Fruit fly (Drosophila melanogaster) whole organism, prepupa: Measurements from ENCODE around the gene Rgl.
A peak's percentile ranks its signal among the peaks of the same experiment; 100 is the strongest.

ENCODE experiments used
- CG10631 ChIP-seq: fragments of 200-800 bp; sonication (Bioruptor generic); optimal IDR thresholded peaks from 2 replicates; lab custom pipeline; 2016; ENCODE audit warnings: missing biosample characterization, missing genetic modification characterization
- CG10669 ChIP-seq: fragments of 200-800 bp; sonication (Bioruptor generic); optimal IDR thresholded peaks from 3 replicates; lab custom pipeline; 2018; ENCODE audit warnings: missing biosample characterization, mild to moderate bottlenecking, missing genetic modification characterization, moderate library complexity
- CG11294 ChIP-seq: fragments of 200-800 bp; sonication (Bioruptor generic); IDR thresholded peaks from 2 replicates; pipeline ENCODE4 v1.3.6; 2022; ENCODE audit warnings: missing biosample characterization, missing genetic modification characterization
- CG11762 ChIP-seq: fragments of 200-800 bp; sonication (Bioruptor generic); optimal IDR thresholded peaks from 3 replicates; lab custom pipeline; 2016; ENCODE audit warnings: missing biosample characterization, missing genetic modification characterization; ENCODE audit not compliant: insufficient read depth
- CG15336 ChIP-seq: fragments of 200-800 bp; sonication (Bioruptor generic); IDR thresholded peaks from 2 replicates; pipeline ENCODE4 v1.3.6; 2022; ENCODE audit warnings: missing biosample characterization, missing genetic modification characterization
- CG1621 ChIP-seq: fragments of 200-800 bp; sonication (Bioruptor generic); optimal IDR thresholded peaks from 3 replicates; lab custom pipeline; 2018; ENCODE audit warnings: missing biosample characterization, mild to moderate bottlenecking, missing genetic modification characterization
- CG3032 ChIP-seq: fragments of 200-800 bp; optimal IDR thresholded peaks from 2 replicates; lab custom pipeline; 2019; ENCODE audit warnings: missing biosample characterization, mild to moderate bottlenecking, missing genetic modification characterization, moderate library complexity
- CG31627 ChIP-seq: fragments of 200-800 bp; sonication (Bioruptor generic); optimal IDR thresholded peaks from 3 replicates; lab custom pipeline; 2016; ENCODE audit warnings: missing biosample characterization, missing genetic modification characterization
- CG32006 ChIP-seq: fragments of 200-800 bp; sonication (Bioruptor generic); optimal IDR thresholded peaks from 3 replicates; lab custom pipeline; 2017; ENCODE audit warnings: missing biosample characterization, mild to moderate bottlenecking, missing genetic modification characterization
- CG34406 ChIP-seq: fragments of 200-800 bp; sonication (Bioruptor generic); optimal IDR thresholded peaks from 3 replicates; lab custom pipeline; 2016; ENCODE audit warnings: missing biosample characterization, missing genetic modification characterization
- CG3919 ChIP-seq: fragments of 200-800 bp; sonication (Bioruptor generic); optimal IDR thresholded peaks from 3 replicates; lab custom pipeline; 2016; ENCODE audit warnings: missing biosample characterization, missing genetic modification characterization
- CG4318 ChIP-seq: fragments of 200-800 bp; sonication (Bioruptor generic); optimal IDR thresholded peaks from 3 replicates; lab custom pipeline; 2017; ENCODE audit warnings: missing biosample characterization, mild to moderate bottlenecking, missing genetic modification characterization
- CG6276 ChIP-seq: fragments of 200-800 bp; sonication (Bioruptor generic); optimal IDR thresholded peaks from 2 replicates; lab custom pipeline; 2017; ENCODE audit warnings: missing biosample characterization, mild to moderate bottlenecking, missing genetic modification characterization
- CG6792 ChIP-seq: fragments of 200-800 bp; sonication (Bioruptor generic); optimal IDR thresholded peaks from 3 replicates; lab custom pipeline; 2016; ENCODE audit warnings: missing biosample characterization, missing genetic modification characterization
- CG6808 ChIP-seq: fragments of 200-800 bp; sonication (Bioruptor generic); optimal IDR thresholded peaks from 3 replicates; lab custom pipeline; 2017; ENCODE audit warnings: missing biosample characterization, missing genetic modification characterization, mild to moderate bottlenecking, moderate library complexity, missing genetic modification reagents
- CG8119 ChIP-seq: fragments of 200-800 bp; sonication (Bioruptor generic); IDR thresholded peaks from 3 replicates; pipeline ENCODE4 v1.3.6; 2022; ENCODE audit warnings: missing biosample characterization, missing genetic modification characterization
- CG8319 ChIP-seq: fragments of 200-800 bp; sonication (Bioruptor generic); optimal IDR thresholded peaks from 3 replicates; lab custom pipeline; 2016; ENCODE audit warnings: missing biosample characterization, missing genetic modification characterization
- CG8632 ChIP-seq: fragments of 200-800 bp; sonication (Bioruptor generic); optimal IDR thresholded peaks from 3 replicates; lab custom pipeline; 2016; ENCODE audit warnings: missing biosample characterization, missing genetic modification characterization
- CG9139 ChIP-seq: fragments of 200-800 bp; sonication (Bioruptor generic); optimal IDR thresholded peaks from 3 replicates; lab custom pipeline; 2017; ENCODE audit warnings: missing biosample characterization, mild to moderate bottlenecking, missing genetic modification characterization
- Eip75B ChIP-seq: fragments of 200-800 bp; sonication (Bioruptor generic); optimal IDR thresholded peaks from 3 replicates; lab custom pipeline; 2016; ENCODE audit warnings: missing biosample characterization, missing genetic modification characterization
- Eip78C ChIP-seq: fragments of 200-800 bp; sonication (Bioruptor generic); peaks from one replicate; lab custom pipeline; 2016; ENCODE audit warnings: missing biosample characterization, missing genetic modification characterization
- Eip93F ChIP-seq: fragments of 200-800 bp; sonication (Bioruptor generic); optimal IDR thresholded peaks from 2 replicates; lab custom pipeline; 2016; ENCODE audit warnings: missing biosample characterization, mild to moderate bottlenecking, missing genetic modification characterization
- Ets21C ChIP-seq: fragments of 200-800 bp; sonication (Bioruptor generic); optimal IDR thresholded peaks from 3 replicates; lab custom pipeline; 2016; ENCODE audit warnings: missing biosample characterization, missing genetic modification characterization
- Gug ChIP-seq: fragments of 200-800 bp; sonication (Bioruptor generic); IDR thresholded peaks from 2 replicates; pipeline ENCODE4 v1.3.6; 2022; ENCODE audit warnings: missing biosample characterization, missing genetic modification characterization
- Hr38 ChIP-seq: sonication (Bioruptor generic); optimal IDR thresholded peaks from 2 replicates; lab custom pipeline; 2016; ENCODE audit warnings: missing biosample characterization, missing genetic modification characterization
- Lpt ChIP-seq: fragments of 200-800 bp; sonication (Bioruptor generic); optimal IDR thresholded peaks from 3 replicates; lab custom pipeline; 2016; ENCODE audit warnings: missing biosample characterization, missing genetic modification characterization
- Met ChIP-seq: fragments of 200-800 bp; sonication (Bioruptor generic); optimal IDR thresholded peaks from 3 replicates; lab custom pipeline; 2016; ENCODE audit warnings: missing biosample characterization, missing genetic modification characterization
- OdsH ChIP-seq: fragments of 200-800 bp; sonication (Bioruptor generic); optimal IDR thresholded peaks from 3 replicates; lab custom pipeline; 2016; ENCODE audit warnings: missing biosample characterization, missing genetic modification characterization
- Sox14 ChIP-seq: fragments of 200-800 bp; sonication (Bioruptor generic); optimal IDR thresholded peaks from 3 replicates; lab custom pipeline; 2016; ENCODE audit warnings: missing biosample characterization, missing genetic modification characterization
- Sox15 ChIP-seq: fragments of 200-800 bp; sonication (Bioruptor generic); optimal IDR thresholded peaks from 3 replicates; lab custom pipeline; 2016; ENCODE audit warnings: missing biosample characterization, missing genetic modification characterization
- achi ChIP-seq: fragments of 200-800 bp; sonication (Bioruptor generic); optimal IDR thresholded peaks from 3 replicates; lab custom pipeline; 2016; ENCODE audit warnings: missing biosample characterization, missing genetic modification characterization
- acj6 ChIP-seq: fragments of 200-800 bp; sonication (Bioruptor generic); optimal IDR thresholded peaks from 3 replicates; lab custom pipeline; 2016; ENCODE audit warnings: missing biosample characterization, missing genetic modification characterization
- cyc ChIP-seq: fragments of 200-800 bp; sonication (Bioruptor generic); optimal IDR thresholded peaks from 3 replicates; lab custom pipeline; 2016; ENCODE audit warnings: missing biosample characterization, missing genetic modification characterization
- dac ChIP-seq: fragments of 200-800 bp; sonication (Bioruptor generic); optimal IDR thresholded peaks from 2 replicates; lab custom pipeline; 2017; ENCODE audit warnings: missing biosample characterization, mild to moderate bottlenecking, missing genetic modification characterization
- eg ChIP-seq: fragments of 200-800 bp; sonication (Bioruptor generic); IDR thresholded peaks from 3 replicates; pipeline ENCODE4 v1.3.6; 2022; ENCODE audit warnings: missing biosample characterization, missing genetic modification characterization
- esn ChIP-seq: fragments of 200-800 bp; sonication (Bioruptor generic); optimal IDR thresholded peaks from 2 replicates; lab custom pipeline; 2016; ENCODE audit warnings: missing biosample characterization, mild to moderate bottlenecking, missing genetic modification characterization, moderate library complexity
- fd59A ChIP-seq: fragments of 200-800 bp; sonication (Bioruptor generic); optimal IDR thresholded peaks from 2 replicates; lab custom pipeline; 2017; ENCODE audit warnings: missing biosample characterization, mild to moderate bottlenecking, missing genetic modification characterization, missing genetic modification reagents
- fd85E ChIP-seq: fragments of 200-800 bp; sonication (Bioruptor generic); optimal IDR thresholded peaks from 3 replicates; lab custom pipeline; 2016; ENCODE audit warnings: missing biosample characterization, missing genetic modification characterization
- fkh ChIP-seq: fragments of 200-800 bp; sonication (Bioruptor generic); optimal IDR thresholded peaks from 3 replicates; lab custom pipeline; 2017; ENCODE audit warnings: missing biosample characterization, mild to moderate bottlenecking, missing genetic modification characterization, moderate library complexity
- lz ChIP-seq: fragments of 200-800 bp; sonication (Bioruptor generic); optimal IDR thresholded peaks from 3 replicates; lab custom pipeline; 2016; ENCODE audit warnings: missing biosample characterization, missing genetic modification characterization
- net ChIP-seq: fragments of 200-800 bp; sonication (Bioruptor generic); optimal IDR thresholded peaks from 3 replicates; lab custom pipeline; 2016; ENCODE audit warnings: missing biosample characterization, missing genetic modification characterization
- pdm3 ChIP-seq: fragments of 200-800 bp; sonication (Bioruptor generic); optimal IDR thresholded peaks from 3 replicates; lab custom pipeline; 2016; ENCODE audit warnings: missing biosample characterization, missing genetic modification characterization
- spab ChIP-seq: fragments of 200-800 bp; sonication (Bioruptor generic); optimal IDR thresholded peaks from 2 replicates; lab custom pipeline; 2017; ENCODE audit warnings: missing biosample characterization, mild to moderate bottlenecking, missing genetic modification characterization, missing genetic modification reagents
- ss ChIP-seq, 2 experiments: fragments of 200-800 bp; sonication (Bioruptor generic); optimal IDR thresholded peaks; 2 replicates in 1 of 2; 3 replicates in 1 of 2; lab custom pipeline; 2017 to 2018; ENCODE audit warnings: mild to moderate bottlenecking in 2 of 2, missing biosample characterization in 2 of 2, missing genetic modification characterization in 2 of 2, moderate library complexity in 1 of 2
- svp ChIP-seq: fragments of 200-800 bp; sonication (Bioruptor generic); peaks from one replicate; lab custom pipeline; 2016; ENCODE audit warnings: missing biosample characterization, missing genetic modification characterization
- topi ChIP-seq: fragments of 200-800 bp; sonication (Bioruptor generic); optimal IDR thresholded peaks from 3 replicates; lab custom pipeline; 2016; ENCODE audit warnings: missing biosample characterization, missing genetic modification characterization

The Rgl gene

DNA sequence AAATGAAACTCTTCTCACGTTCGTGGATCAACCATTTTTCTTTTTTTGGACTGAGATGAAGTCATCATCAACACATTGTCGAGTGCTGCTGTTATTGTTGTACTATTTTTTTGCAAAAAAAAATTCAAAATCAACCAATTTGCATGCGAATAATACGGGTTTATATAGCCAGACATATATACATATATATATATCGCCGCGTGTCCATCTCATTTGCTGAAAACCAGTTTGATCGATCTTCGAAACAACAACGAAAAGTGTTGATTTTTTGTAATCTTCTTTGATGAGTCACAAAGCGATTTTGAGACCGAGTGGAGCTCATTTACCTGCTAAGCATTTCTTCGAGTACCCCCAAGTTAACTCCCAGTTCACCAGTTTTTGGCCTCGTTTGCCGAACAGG, 20.9 kb upstream of the Rgl start:
- TF ChIP-seq lz (no peak), svp (no peak), Eip78C (GFP tag; lab: Kevin White, UChicago) (peak; percentile 7), pdm3 (GFP tag; lab: Kevin White, UChicago) (no peak)
- TF ChIP-seq, all 60 proteins: peak for 1

DNA sequence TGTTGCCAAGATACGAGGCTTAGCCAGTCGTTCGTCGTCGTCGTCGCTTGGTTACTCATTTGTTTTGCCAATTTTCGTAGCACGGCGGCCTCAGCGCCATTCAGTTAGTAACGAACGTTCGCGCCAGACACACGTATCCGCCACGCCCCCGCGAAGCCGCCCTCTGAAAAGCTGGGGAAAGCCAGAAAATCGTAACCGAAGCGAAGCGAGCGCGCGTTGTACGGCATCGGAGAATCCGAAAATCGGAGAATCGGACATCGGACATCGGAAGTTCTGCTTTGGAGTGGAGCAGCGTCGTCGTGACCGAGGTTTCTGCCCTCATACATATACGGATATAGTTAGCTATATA, 14.0 kb upstream of the Rgl start, which contains the start of gene CG32137:
Gene CG32137 (plus strand): TSS at position 100 of the 349 bp plus-strand sequence.
- no peak for TF ChIP-seq CG8632
- TF ChIP-seq svp: no peak
- no peak for TF ChIP-seq CG6792 (GFP tag; lab: Kevin White, UChicago)
- TF ChIP-seq Ets21C: no peak
- no peak for TF ChIP-seq Lpt (GFP tag; lab: Kevin White, UChicago)
- TF ChIP-seq fd85E (GFP tag; lab: Kevin White, UChicago): no peak
- TF ChIP-seq CG6808 (GFP tag; lab: Kevin White, UChicago): no peak
- no peak for TF ChIP-seq Eip75B
- TF ChIP-seq CG1621 (tag; lab: Kevin White, UChicago): no peak
- TF ChIP-seq CG3919: no peak
- TF ChIP-seq fkh (GFP tag; lab: Kevin White, UChicago): no peak
- TF ChIP-seq CG6276 (GFP tag; lab: Kevin White, UChicago): no peak
- no peak for TF ChIP-seq fd59A (GFP tag; lab: Kevin White, UChicago)
- TF ChIP-seq ss (GFP tag; optimal IDR thresholded peaks at IDR 0.05; lab: Kevin White, UChicago): no peak
- no peak for TF ChIP-seq CG10669 (GFP tag; lab: Kevin White, UChicago)
- TF ChIP-seq topi (GFP tag; lab: Kevin White, UChicago): no peak
- no peak for TF ChIP-seq esn (GFP tag; lab: Kevin White, UChicago)
- no peak for TF ChIP-seq acj6 (GFP tag; lab: Kevin White, UChicago)

DNA sequence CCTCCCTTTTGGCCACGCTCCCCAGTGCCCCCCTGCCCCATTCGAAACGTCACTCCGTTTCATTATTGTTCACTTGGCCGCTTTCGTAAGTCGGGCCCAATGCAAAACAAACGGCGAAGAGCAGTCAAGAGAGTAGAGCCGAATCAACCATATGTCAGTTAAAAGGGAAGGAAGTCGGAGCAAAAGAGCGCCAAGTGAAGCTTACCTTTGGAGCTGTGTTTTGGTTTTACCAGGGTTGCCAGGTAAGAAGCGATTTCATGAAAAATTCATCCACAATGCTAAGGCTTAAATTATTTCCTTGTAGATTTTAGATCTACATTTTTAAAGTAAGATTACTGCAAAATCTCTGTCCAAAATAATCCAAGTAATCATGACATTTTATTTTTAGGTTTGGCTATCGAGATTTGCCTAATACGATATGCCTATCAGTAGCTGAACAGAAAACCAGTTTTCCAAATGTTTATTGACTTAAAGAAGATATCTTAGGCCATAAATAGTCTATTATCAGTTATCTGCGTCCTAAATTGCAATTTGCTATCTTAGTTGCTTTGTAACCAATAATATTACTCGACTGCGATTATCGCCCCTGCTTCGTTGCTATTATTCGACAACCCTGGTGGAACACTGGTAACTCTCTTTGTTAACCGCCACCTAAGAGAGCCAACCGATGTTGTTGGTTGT, 13.5 kb upstream of the Rgl start:
- TF ChIP-seq cyc: peak; percentile 96
- peak; percentile 76 for TF ChIP-seq Eip93F
- TF ChIP-seq fd85E (GFP tag; lab: Kevin White, UChicago): peak; percentile 61
- TF ChIP-seq CG32006 (GFP tag; lab: Kevin White, UChicago): peak; percentile 98
- peak; percentile 96 for TF ChIP-seq net (GFP tag; lab: Kevin White, UChicago)
- peak; percentile 96 for TF ChIP-seq Met (GFP tag; lab: Kevin White, UChicago)
- peak; percentile 93 for TF ChIP-seq CG11762 (GFP tag; lab: Kevin White, UChicago)
- peak; percentile 93 for TF ChIP-seq CG10669 (GFP tag; lab: Kevin White, UChicago)
- peak; percentile 96 for TF ChIP-seq CG31627
- TF ChIP-seq OdsH: peak; percentile 96
- TF ChIP-seq CG3032 (tag; lab: Kevin White, UChicago): peak; percentile 94
- peak; percentile 98 for TF ChIP-seq svp
- TF ChIP-seq achi: peak; percentile 95
- peak; percentile 28 for TF ChIP-seq Hr38 (GFP tag; lab: Kevin White, UChicago)
- TF ChIP-seq CG6792 (GFP tag; lab: Kevin White, UChicago): peak; percentile 95
- peak; percentile 95 for TF ChIP-seq Eip75B
- peak; percentile 77 for TF ChIP-seq eg (GFP tag; lab: Robert Waterston, UW)
- peak; percentile 91 for TF ChIP-seq CG8119 (GFP tag; lab: Robert Waterston, UW)
- TF ChIP-seq CG34406 (GFP tag; lab: Kevin White, UChicago): peak; percentile 94
- peak; percentile 97 for TF ChIP-seq CG6276 (GFP tag; lab: Kevin White, UChicago)
- TF ChIP-seq Sox15: peak; percentile 95
- peak; percentile 98 for TF ChIP-seq esn (GFP tag; lab: Kevin White, UChicago)
- peak; percentile 93 for TF ChIP-seq CG10631 (GFP tag; lab: Kevin White, UChicago)
- TF ChIP-seq CG9139 (GFP tag; lab: Kevin White, UChicago): peak; percentile 85
- TF ChIP-seq CG15336 (GFP tag; lab: Robert Waterston, UW): peak; percentile 88
- TF ChIP-seq CG4318 (GFP tag; lab: Kevin White, UChicago): peak; percentile 94
- TF ChIP-seq Ets21C: peak; percentile 93
- TF ChIP-seq CG8319 (GFP tag; lab: Kevin White, UChicago): peak; percentile 94
- TF ChIP-seq spab (GFP tag; lab: Kevin White, UChicago): peak; percentile 97
- peak; percentile 57 for TF ChIP-seq fkh (GFP tag; lab: Kevin White, UChicago)
- TF ChIP-seq pdm3 (GFP tag; lab: Kevin White, UChicago): peak; percentile 96
- peak; percentile 97 for TF ChIP-seq Sox14
- TF ChIP-seq Gug (GFP tag; lab: Robert Waterston, UW): peak; percentile 82
- TF ChIP-seq dac (GFP tag; lab: Kevin White, UChicago): peak; percentile 83
- peak; percentile 70; the same call in 1 of the 2 replicates for TF ChIP-seq CG11294 (GFP tag; lab: Robert Waterston, UW)
